Fruit fly (Drosophila melanogaster): ENCODE measurements around the gene Cp110.

Gene Cp110

DNA sequence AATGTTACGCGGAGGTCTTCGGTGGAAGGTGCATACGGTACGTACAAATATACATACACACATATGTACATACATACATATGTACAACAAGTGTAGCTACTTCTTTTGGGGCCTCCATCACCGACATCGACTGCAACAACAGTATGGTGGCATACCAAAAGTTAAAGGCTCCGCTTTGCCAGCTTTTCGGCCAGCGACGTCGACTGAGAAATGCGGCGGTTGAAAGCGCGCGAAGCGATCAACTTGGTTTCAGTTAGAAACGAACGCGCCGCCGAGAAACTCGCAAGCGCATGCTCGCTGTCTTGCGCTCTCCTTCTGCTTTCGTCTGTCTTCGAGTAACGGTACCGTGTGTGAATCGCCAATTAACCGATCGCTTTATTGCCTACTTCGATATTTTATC is 33.1 kb downstream of the Cp110 start, which contains the start of gene CG17600:
TSS of gene CG17600 (plus strand) at position 250 of the 400 bp plus-strand sequence.
- no peak for TF ChIP-seq CG17801 (GFP tag; optimal IDR thresholded peaks at IDR 0.05; ENCODE audit: partially characterized antibody)

DNA sequence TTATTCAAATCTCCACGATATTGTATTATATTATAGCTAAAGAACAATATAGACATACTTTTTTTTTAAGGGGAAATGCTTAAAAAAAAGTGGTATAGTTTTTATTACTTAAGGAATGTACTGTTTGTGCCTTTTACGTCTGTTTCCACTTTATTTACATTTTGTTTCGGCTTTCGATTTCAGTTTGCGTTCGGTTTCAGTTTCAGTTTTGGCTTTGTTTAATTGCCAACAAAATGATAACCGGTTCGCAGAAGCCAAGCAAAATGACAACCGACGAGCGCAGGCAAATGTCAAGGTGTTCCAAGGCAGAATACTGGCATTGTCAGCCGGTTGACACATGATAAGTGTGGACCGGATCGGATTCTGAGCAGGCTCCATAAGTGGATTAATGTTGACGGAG is 45.3 kb downstream of the Cp110 start:
- no peak for TF ChIP-seq CG17801 (GFP tag; optimal IDR thresholded peaks at IDR 0.05; ENCODE audit: partially characterized antibody)

DNA sequence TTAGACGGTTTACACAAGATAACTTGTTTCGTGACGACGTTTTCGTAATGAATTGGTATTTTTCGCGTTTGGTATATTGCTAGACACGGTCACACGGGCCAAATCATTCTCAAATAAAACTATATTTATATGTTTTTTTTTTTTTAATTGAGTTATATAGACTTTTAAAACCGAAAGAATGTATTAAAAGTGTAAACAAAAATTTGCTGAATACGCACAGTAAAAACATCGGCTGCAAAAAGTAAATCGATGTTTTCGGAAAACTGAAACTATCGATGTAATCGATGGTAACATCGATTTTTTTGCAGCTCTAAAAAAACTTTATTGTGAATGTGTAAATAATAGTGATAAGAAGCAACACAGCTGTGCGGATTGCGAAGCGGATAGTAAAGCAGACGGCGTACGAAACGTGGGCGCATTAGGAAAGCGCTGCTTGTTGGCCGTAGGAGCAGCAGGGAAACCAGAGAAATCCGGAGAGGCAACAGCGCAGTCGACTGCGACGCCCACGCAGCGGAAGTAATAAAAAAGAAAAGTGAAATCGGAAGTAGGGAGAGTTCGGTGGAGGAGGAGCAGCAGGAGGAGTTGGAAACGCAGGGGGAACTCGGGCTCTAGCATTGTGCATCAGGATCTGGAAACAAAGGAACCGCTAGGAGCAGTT is 47.9 kb downstream of the Cp110 start, which contains the start of gene S6kII:
TSS of gene S6kII (plus strand) at position 301 of the 658 bp plus-strand sequence.
- TF ChIP-seq CG17801 (GFP tag; optimal IDR thresholded peaks at IDR 0.05; ENCODE audit: partially characterized antibody): peak; percentile 47

All from ovary, adult (tissue).